Fruit fly (Drosophila melanogaster): ENCODE data around the gene CG42727.

Gene CG42727

dm6 chr3R:15375470-15375869, 27.6 kb downstream of the CG42727 start:
- no peak for TF ChIP-seq CG17801 (GFP tag; optimal IDR thresholded peaks at IDR 0.05; ENCODE audit: partially characterized antibody)

DNA sequence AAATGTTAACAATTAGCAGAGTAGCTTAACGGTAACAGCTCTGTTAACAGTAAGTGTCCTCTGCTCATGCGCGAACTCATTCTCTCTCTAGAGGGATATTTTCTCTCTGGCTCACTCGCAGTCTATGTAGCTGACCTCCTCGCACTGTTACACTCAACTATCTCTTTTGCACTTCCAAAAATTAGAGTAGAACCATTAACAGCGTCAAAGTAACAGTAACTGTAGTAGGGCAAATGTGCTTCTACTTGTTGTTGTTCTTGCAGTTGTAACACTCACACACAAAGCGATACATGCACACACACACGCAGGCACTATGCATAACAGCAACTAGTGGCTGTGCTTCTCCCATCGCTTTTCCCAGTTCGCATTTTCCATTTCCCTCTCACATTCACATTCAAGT, 31.2 kb downstream of the CG42727 start:
- TF ChIP-seq CG17801 (GFP tag; optimal IDR thresholded peaks at IDR 0.05; ENCODE audit: partially characterized antibody) = no peak

DNA sequence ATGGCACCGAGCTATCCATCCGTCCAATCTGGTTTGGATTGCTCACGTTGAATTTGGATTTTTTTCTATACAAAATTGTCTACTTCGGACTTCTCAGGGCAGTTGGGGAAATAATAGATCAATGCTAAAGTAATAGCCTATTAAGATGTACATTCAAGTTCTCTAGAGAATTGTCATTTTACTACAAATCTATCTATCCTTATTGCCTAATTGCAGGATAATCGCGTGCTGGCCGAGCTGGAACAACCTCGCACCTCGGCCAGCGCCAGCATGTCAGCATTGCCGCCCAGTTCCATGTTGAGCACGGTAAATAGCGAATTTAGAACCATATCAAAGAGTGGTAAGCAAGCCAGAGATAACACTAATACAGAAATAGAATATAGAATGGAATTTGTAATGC, 35.0 kb downstream of the CG42727 start, which contains the start of gene h-cup:
Gene h-cup, minus strand, starts transcription at position 101 of the 400 bp plus-strand sequence.
- no peak for TF ChIP-seq CG17801 (GFP tag; optimal IDR thresholded peaks at IDR 0.05; ENCODE audit: partially characterized antibody)

dm6 chr3R:15393206-15393805, 45.5 kb downstream of the CG42727 start:
- TF ChIP-seq CG17801 (GFP tag; optimal IDR thresholded peaks at IDR 0.05; ENCODE audit: partially characterized antibody) = no peak

Data from ovary, adult (tissue).